Fruit fly (Drosophila melanogaster): Measurements from ENCODE around the gene Tcs5.

Gene Tcs5

DNA sequence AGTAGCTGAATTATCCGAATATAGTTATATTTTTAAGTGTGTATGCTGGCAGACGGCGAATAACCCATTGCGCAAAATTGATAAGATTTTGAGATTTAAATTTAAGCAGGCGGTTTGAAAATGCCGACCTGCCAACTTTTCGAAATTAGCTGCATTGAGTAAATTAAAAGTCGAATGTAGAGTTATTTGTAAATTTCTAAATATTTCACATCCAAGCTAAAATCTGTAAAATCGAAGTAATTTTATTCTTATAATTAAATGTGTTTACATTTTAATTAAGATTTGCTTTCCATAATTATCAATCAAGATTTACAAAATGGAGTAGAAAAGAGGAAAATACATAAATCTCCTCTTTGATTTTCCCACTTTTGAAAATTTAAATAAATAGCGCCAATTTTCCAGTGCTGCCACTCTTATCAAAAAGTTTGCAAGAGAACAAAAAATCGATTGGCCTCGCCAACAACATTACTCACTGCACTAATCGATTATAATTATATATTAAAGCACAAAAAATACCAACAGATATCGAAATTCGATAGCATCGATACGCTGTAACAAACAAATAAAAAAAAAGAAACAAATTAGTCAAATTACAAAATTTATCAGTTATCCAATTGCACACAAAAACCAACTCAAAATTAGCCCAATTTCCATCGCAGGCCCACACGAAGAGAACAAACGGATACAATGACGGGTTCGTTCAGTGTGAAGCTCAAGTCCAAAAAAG is 5.3 kb downstream of the Tcs5 start, which contains the start of gene Yod1 (continued):
- TF ChIP-seq onecut (GFP tag; IDR thresholded peaks at IDR 0.05) (0 out of 2 replicates have a peak, but pooled peaks have one; percentile 23), Myb (GFP tag; optimal IDR thresholded peaks at IDR 0.05) (peak; percentile 86), gfzf (GFP tag; optimal IDR thresholded peaks at IDR 0.05) (peak; percentile 32), Sry-δ (GFP tag; optimal IDR thresholded peaks at IDR 0.05) (peak; percentile 47), amos (GFP tag; IDR thresholded peaks at IDR 0.05; ENCODE audit: partially characterized antibody) (peak; percentile 73), CG11247 (GFP tag; IDR thresholded peaks at IDR 0.05) (no peak), vfl (GFP tag; optimal IDR thresholded peaks at IDR 0.05) (no peak), Rx (GFP tag; IDR thresholded peaks at IDR 0.05) (no peak), CG16813 (GFP tag; IDR thresholded peaks at IDR 0.05; ENCODE audit: partially characterized antibody) (peak; percentile 64), nerfin-1 (tag; optimal IDR thresholded peaks at IDR 0.05) (no peak), row (GFP tag; IDR thresholded peaks at IDR 0.05) (no peak), CG2129 (GFP tag; IDR thresholded peaks at IDR 0.05; ENCODE audit: partially characterized antibody) (peak; percentile 21; the same call in 1 of the 2 replicates), Drgx (GFP tag; IDR thresholded peaks at IDR 0.05) (no peak), MBD-R2 (GFP tag; IDR thresholded peaks at IDR 0.05) (peak; percentile 49), unpg (GFP tag; optimal IDR thresholded peaks at IDR 0.05) (no peak), Dek (tag; optimal IDR thresholded peaks at IDR 0.05) (peak; percentile 2), CG10209 (GFP tag; optimal IDR thresholded peaks at IDR 0.05) (no peak), CrebB (tag; optimal IDR thresholded peaks at IDR 0.05) (no peak), CG31388 (GFP tag; optimal IDR thresholded peaks at IDR 0.05) (no peak), ttk (GFP tag; IDR thresholded peaks at IDR 0.05) (no peak), sd (tag; optimal IDR thresholded peaks at IDR 0.05) (peak; percentile 47), ems (GFP tag; optimal IDR thresholded peaks at IDR 0.05) (no peak), NC2α (GFP tag; optimal IDR thresholded peaks at IDR 0.05) (no peak), CG9215 (GFP tag; IDR thresholded peaks at IDR 0.05) (no peak), CG7963 (GFP tag; IDR thresholded peaks at IDR 0.05; ENCODE audit: partially characterized antibody) (peak; percentile 73), Six4 (GFP tag; optimal IDR thresholded peaks at IDR 0.05) (no peak), BEAF-32 (GFP tag; optimal IDR thresholded peaks at IDR 0.05) (peak; percentile 68), Dp (GFP tag; optimal IDR thresholded peaks at IDR 0.05) (peak; percentile 96), Adf1 (GFP tag; IDR thresholded peaks at IDR 0.05) (no peak), fd64A (GFP tag; optimal IDR thresholded peaks at IDR 0.05) (no peak), HLH54F (GFP tag; optimal IDR thresholded peaks at IDR 0.05) (no peak), ato (GFP tag; IDR thresholded peaks at IDR 0.05; ENCODE audit: partially characterized antibody) (peak; percentile 76), mld (GFP tag; IDR thresholded peaks at IDR 0.05; ENCODE audit: partially characterized antibody) (peak; percentile 50; the same call in 2 of the 3 replicates), MESR4 (GFP tag; optimal IDR thresholded peaks at IDR 0.05) (peak; percentile 76), CG6791 (GFP tag; IDR thresholded peaks at IDR 0.05; ENCODE audit: partially characterized antibody) (peak; percentile 82), CG5953 (GFP tag; IDR thresholded peaks at IDR 0.05) (no peak), kay (GFP tag; optimal IDR thresholded peaks at IDR 0.05) (peak; percentile 62), Stat92E (GFP tag; optimal IDR thresholded peaks at IDR 0.05) (peak in 1 of 3 experiments; percentile 12), hkb (optimal IDR thresholded peaks at IDR 0.05) (no peak), hkb (GFP tag; IDR thresholded peaks at IDR 0.05) (no peak), HmgZ (tag; optimal IDR thresholded peaks at IDR 0.05) (peak; percentile 25), CG3407 (GFP tag; optimal IDR thresholded peaks at IDR 0.05) (no peak), CG14860 (GFP tag; IDR thresholded peaks at IDR 0.05; ENCODE audit: partially characterized antibody) (peak; percentile 62; the same call in 1 of the 3 replicates), CG12155 (GFP tag; optimal IDR thresholded peaks at IDR 0.05) (no peak), CTCF (GFP tag; optimal IDR thresholded peaks at IDR 0.05) (peak; percentile 63), Dref (GFP tag; IDR thresholded peaks at IDR 0.05) (peak; percentile 94), CG15514 (GFP tag; optimal IDR thresholded peaks at IDR 0.05) (peak; percentile 64), E2f2 (GFP tag; IDR thresholded peaks at IDR 0.05) (peak; percentile 98), stwl (tag; optimal IDR thresholded peaks at IDR 0.05) (peak; percentile 97)

All from whole organism, embryonic.